Fruit fly (Drosophila melanogaster) whole organism: ENCODE data around the gene CG15579.

Source experiments
- CG8478 ChIP-seq: fragments of >200 bp; optimal IDR thresholded peaks from 2 replicates; lab custom pipeline; 2018; ENCODE audit warnings: inconsistent platforms
- Dll ChIP-seq: fragments of >200 bp; optimal IDR thresholded peaks from 2 replicates; lab custom pipeline; 2017
- EcR ChIP-seq, 2 experiments: fragments of >200 bp; optimal IDR thresholded peaks; 2 replicates each; lab custom pipeline; 2017; ENCODE audit warnings: missing biosample characterization in 2 of 2, missing genetic modification characterization in 2 of 2, missing genetic modification reagents in 2 of 2
- pan ChIP-seq: fragments of >200 bp; optimal IDR thresholded peaks from 2 replicates; lab custom pipeline; 2017
- psq ChIP-seq: fragments of >200 bp; optimal IDR thresholded peaks from 2 replicates; lab custom pipeline; 2017

DNA sequence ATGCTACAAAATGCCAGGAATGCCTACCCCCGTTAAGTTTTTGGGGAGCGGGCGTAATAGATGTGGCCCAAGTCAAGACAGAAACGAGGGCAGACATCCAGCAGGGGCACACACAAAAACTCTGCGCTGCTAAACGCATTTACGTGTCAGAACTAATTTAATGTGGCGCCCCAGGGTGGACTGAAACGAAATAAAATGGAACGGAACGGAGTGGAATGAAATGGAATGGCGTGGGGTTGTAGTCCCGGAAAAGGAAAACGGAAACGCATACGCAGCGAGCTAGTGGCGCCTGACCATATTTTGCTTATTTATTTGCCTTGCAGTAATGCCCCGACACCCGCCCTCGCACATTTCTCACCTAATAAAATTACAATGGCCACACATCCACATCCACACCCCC lies 38.1 kb downstream of the CG15579 start:
- no peak for TF ChIP-seq CG8478 (lab: Kevin White, UChicago)
- TF ChIP-seq psq: no peak
- no peak for TF ChIP-seq Dll (lab: Kevin White, UChicago)
- TF ChIP-seq EcR (GFP tag; optimal IDR thresholded peaks at IDR 0.05; lab: Kevin White, UChicago): no peak
- no peak for TF ChIP-seq pan (lab: Kevin White, UChicago)
